Fruit fly (Drosophila melanogaster) whole organism, embryonic: Measurements from ENCODE around the gene CG4313.

Source experiments
- Aef1 ChIP-seq: fragments of 200-800 bp; sonication (Bioruptor generic); IDR thresholded peaks from 3 replicates; pipeline ENCODE4 v1.3.6; 2022; ENCODE audit warnings: missing biosample characterization, missing genetic modification characterization
- Antp ChIP-seq: fragments of 200-800 bp; sonication (Bioruptor generic); optimal IDR thresholded peaks from 3 replicates; lab custom pipeline; 2016; ENCODE audit warnings: missing biosample characterization, missing genetic modification characterization
- Asciz ChIP-seq: fragments of 200-800 bp; sonication (Bioruptor generic); optimal IDR thresholded peaks from 2 replicates; lab custom pipeline; 2017; ENCODE audit warnings: missing biosample characterization, mild to moderate bottlenecking, missing genetic modification characterization, missing genetic modification reagents
- B-H2 ChIP-seq: fragments of 200-800 bp; sonication (Bioruptor generic); optimal IDR thresholded peaks from 2 replicates; lab custom pipeline; 2018; ENCODE audit warnings: missing biosample characterization, mild to moderate bottlenecking, missing genetic modification characterization
- CG1024 ChIP-seq: fragments of 200-800 bp; sonication (Bioruptor generic); IDR thresholded peaks from 2 replicates; pipeline ENCODE4 v1.3.6; 2022; ENCODE audit warnings: missing biosample characterization, missing genetic modification characterization
- CG10431 ChIP-seq: fragments of 200-800 bp; sonication (Bioruptor generic); optimal IDR thresholded peaks from 3 replicates; lab custom pipeline; 2018; ENCODE audit warnings: missing biosample characterization, mild to moderate bottlenecking, missing genetic modification characterization
- CG10654 ChIP-seq: fragments of 200-800 bp; sonication (Bioruptor generic); optimal IDR thresholded peaks from 2 replicates; lab custom pipeline; 2016; ENCODE audit warnings: missing biosample characterization, missing genetic modification characterization
- CG13287 ChIP-seq: fragments of 200-800 bp; sonication (Bioruptor generic); IDR thresholded peaks from 2 replicates; pipeline ENCODE4 v1.3.6; 2022; ENCODE audit warnings: missing biosample characterization, missing genetic modification characterization; ENCODE audit not compliant: partially characterized antibody
- CG14050 ChIP-seq: fragments of 200-800 bp; sonication (Bioruptor generic); IDR thresholded peaks from 3 replicates; pipeline ENCODE4 v1.3.6; 2022; ENCODE audit warnings: missing biosample characterization, missing genetic modification characterization
- CG1603 ChIP-seq: fragments of 200-800 bp; sonication (Bioruptor generic); optimal IDR thresholded peaks from 2 replicates; lab custom pipeline; 2019; ENCODE audit warnings: missing biosample characterization, mild to moderate bottlenecking, missing genetic modification characterization, moderate library complexity
- CG17359 ChIP-seq: fragments of 200-800 bp; sonication (Bioruptor generic); optimal IDR thresholded peaks from 3 replicates; lab custom pipeline; 2018; ENCODE audit warnings: missing biosample characterization, mild to moderate bottlenecking, missing genetic modification characterization, moderate library complexity
- CG2678 ChIP-seq: fragments of 200-800 bp; sonication (Bioruptor generic); optimal IDR thresholded peaks from 3 replicates; lab custom pipeline; 2019; ENCODE audit warnings: missing biosample characterization, mild to moderate bottlenecking, missing genetic modification characterization, moderate library complexity
- CG2889 ChIP-seq: fragments of 200-800 bp; sonication (Bioruptor generic); IDR thresholded peaks from 3 replicates; pipeline ENCODE4 v1.3.6; 2022; ENCODE audit warnings: missing biosample characterization, missing genetic modification characterization
- CG31224 ChIP-seq: fragments of 200-800 bp; sonication (Bioruptor generic); IDR thresholded peaks from 2 replicates; pipeline ENCODE4 v1.3.6; 2022; ENCODE audit warnings: missing biosample characterization, missing genetic modification characterization
- CG4617 ChIP-seq: fragments of 200-800 bp; sonication (Bioruptor generic); optimal IDR thresholded peaks from 3 replicates; lab custom pipeline; 2016; ENCODE audit warnings: missing biosample characterization, missing genetic modification characterization, borderline replicate concordance
- CG5245 ChIP-seq: fragments of 200-800 bp; sonication (Bioruptor generic); optimal IDR thresholded peaks from 3 replicates; lab custom pipeline; 2016; ENCODE audit warnings: missing biosample characterization, missing genetic modification characterization
- CG8944 ChIP-seq: fragments of 200-800 bp; sonication (Bioruptor generic); optimal IDR thresholded peaks from 3 replicates; lab custom pipeline; 2016; ENCODE audit warnings: missing biosample characterization, missing genetic modification characterization
- CG9609 ChIP-seq: fragments of 200-800 bp; sonication (Bioruptor generic); optimal IDR thresholded peaks from 3 replicates; lab custom pipeline; 2016; ENCODE audit warnings: missing biosample characterization, missing genetic modification characterization
- CG9876 ChIP-seq: fragments of 200-800 bp; sonication (Bioruptor generic); optimal IDR thresholded peaks from 2 replicates; lab custom pipeline; 2016; ENCODE audit warnings: missing biosample characterization, missing genetic modification characterization
- Camta ChIP-seq: fragments of 200-800 bp; sonication (Bioruptor generic); optimal IDR thresholded peaks from 2 replicates; lab custom pipeline; 2016; ENCODE audit warnings: missing biosample characterization, missing genetic modification characterization
- E2f1 ChIP-seq: fragments of 200-800 bp; sonication (Bioruptor generic); IDR thresholded peaks from 2 replicates; pipeline ENCODE4 v1.3.6; 2022; ENCODE audit warnings: missing biosample characterization, missing genetic modification characterization
- Ets97D ChIP-seq: fragments of 200-800 bp; sonication (Bioruptor generic); optimal IDR thresholded peaks from 3 replicates; lab custom pipeline; 2016; ENCODE audit warnings: missing biosample characterization, missing genetic modification characterization
- H15 ChIP-seq: fragments of 200-800 bp; sonication (Bioruptor generic); IDR thresholded peaks from 3 replicates; pipeline ENCODE4 v1.3.6; 2022; ENCODE audit warnings: missing biosample characterization, missing genetic modification characterization
- HmgZ ChIP-seq: fragments of 200-800 bp; sonication (Bioruptor generic); optimal IDR thresholded peaks from 2 replicates; lab custom pipeline; 2018; ENCODE audit warnings: missing biosample characterization, mild to moderate bottlenecking, missing genetic modification characterization
- Hmr ChIP-seq: fragments of 200-800 bp; sonication (Bioruptor generic); optimal IDR thresholded peaks from 3 replicates; lab custom pipeline; 2017; ENCODE audit warnings: mild to moderate bottlenecking, missing biosample characterization, missing genetic modification reagents, missing genetic modification characterization
- Kr ChIP-seq: fragments of 200-800 bp; sonication (Bioruptor generic); optimal IDR thresholded peaks from 2 replicates; lab custom pipeline; 2017; ENCODE audit warnings: missing biosample characterization, mild to moderate bottlenecking, missing genetic modification characterization
- Optix ChIP-seq: fragments of 200-800 bp; sonication (Bioruptor generic); IDR thresholded peaks from 3 replicates; pipeline ENCODE4 v1.3.6; 2022; ENCODE audit warnings: missing biosample characterization, missing genetic modification characterization
- ab ChIP-seq: fragments of 200-800 bp; sonication (Bioruptor generic); optimal IDR thresholded peaks from 2 replicates; lab custom pipeline; 2016; ENCODE audit warnings: missing biosample characterization, missing genetic modification characterization
- abd-A ChIP-seq: fragments of 200-800 bp; sonication (Bioruptor generic); optimal IDR thresholded peaks from 3 replicates; lab custom pipeline; 2019; ENCODE audit warnings: missing biosample characterization, mild to moderate bottlenecking, missing genetic modification characterization, moderate library complexity
- ash1 ChIP-seq: fragments of 200-800 bp; sonication (Bioruptor generic); optimal IDR thresholded peaks from 2 replicates; lab custom pipeline; 2018; ENCODE audit warnings: missing biosample characterization, mild to moderate bottlenecking, missing genetic modification characterization
- bab2 ChIP-seq: fragments of 200-800 bp; sonication (Bioruptor generic); optimal IDR thresholded peaks from 2 replicates; lab custom pipeline; 2016; ENCODE audit warnings: missing biosample characterization, missing genetic modification characterization
- chn ChIP-seq: fragments of 200-800 bp; sonication (Bioruptor generic); optimal IDR thresholded peaks from 2 replicates; lab custom pipeline; 2016; ENCODE audit warnings: missing biosample characterization, missing genetic modification characterization
- ci ChIP-seq: fragments of 200-800 bp; sonication (Bioruptor generic); IDR thresholded peaks from 3 replicates; pipeline ENCODE4 v1.3.6; 2022; ENCODE audit warnings: missing biosample characterization, missing genetic modification characterization
- croc ChIP-seq: fragments of 200-800 bp; sonication (Bioruptor generic); conservative IDR thresholded peaks from 3 replicates; pipeline ENCODE4 v1.3.6; 2022; ENCODE audit warnings: missing biosample characterization, missing genetic modification characterization
- crp ChIP-seq, 2 experiments: fragments of 200-800 bp; sonication (Bioruptor generic); optimal IDR thresholded peaks; 2 replicates in 1 of 2; 3 replicates in 1 of 2; lab custom pipeline; 2017; ENCODE audit warnings: missing biosample characterization in 2 of 2, missing genetic modification characterization in 2 of 2, mild to moderate bottlenecking in 1 of 2, moderate library complexity in 1 of 2
- fd96Cb ChIP-seq: fragments of 200-800 bp; sonication (Bioruptor generic); optimal IDR thresholded peaks from 2 replicates; lab custom pipeline; 2018; ENCODE audit warnings: missing biosample characterization, mild to moderate bottlenecking, missing genetic modification characterization, moderate library complexity
- gce ChIP-seq: fragments of 200-800 bp; sonication (Bioruptor generic); IDR thresholded peaks from 3 replicates; pipeline ENCODE4 v1.3.6; 2022; ENCODE audit warnings: missing biosample characterization, missing genetic modification characterization
- ken ChIP-seq: fragments of 200-800 bp; sonication (Bioruptor generic); IDR thresholded peaks from 3 replicates; pipeline ENCODE4 v1.3.6; 2022; ENCODE audit warnings: missing biosample characterization, missing genetic modification characterization
- mam ChIP-seq: fragments of 200-800 bp; sonication (Bioruptor generic); optimal IDR thresholded peaks from 3 replicates; lab custom pipeline; 2016; ENCODE audit warnings: missing biosample characterization, missing genetic modification characterization
- nau ChIP-seq: fragments of 200-800 bp; sonication (Bioruptor generic); optimal IDR thresholded peaks from 3 replicates; lab custom pipeline; 2017; ENCODE audit warnings: missing biosample characterization, mild to moderate bottlenecking, missing genetic modification characterization, missing genetic modification reagents
- odd ChIP-seq: fragments of 200-800 bp; sonication (Bioruptor generic); optimal IDR thresholded peaks from 2 replicates; lab custom pipeline; 2017; ENCODE audit warnings: missing biosample characterization, mild to moderate bottlenecking, missing genetic modification characterization
- org-1 ChIP-seq: fragments of 200-800 bp; sonication (Bioruptor generic); optimal IDR thresholded peaks from 2 replicates; lab custom pipeline; 2017; ENCODE audit warnings: missing biosample characterization, missing genetic modification characterization
- peb ChIP-seq: fragments of 200-800 bp; sonication (Bioruptor generic); IDR thresholded peaks from 2 replicates; pipeline ENCODE4 v1.3.6; 2022; ENCODE audit warnings: missing biosample characterization, missing genetic modification characterization
- pros ChIP-seq: fragments of 200-800 bp; sonication (Bioruptor generic); optimal IDR thresholded peaks from 3 replicates; lab custom pipeline; 2019; ENCODE audit warnings: missing biosample characterization, mild to moderate bottlenecking, missing genetic modification characterization, moderate library complexity
- repo ChIP-seq: fragments of 200-800 bp; sonication (Bioruptor generic); optimal IDR thresholded peaks from 2 replicates; lab custom pipeline; 2016; ENCODE audit warnings: missing biosample characterization, missing genetic modification characterization
- sc ChIP-seq, 3 experiments: fragments of >200 bp in 2 of 3; fragments of 200-800 bp in 1 of 3; sonication (Bioruptor generic) in 1 of 3; optimal IDR thresholded peaks; 2 replicates in 2 of 3; 3 replicates in 1 of 3; lab custom pipeline; 2017; ENCODE audit warnings: mild to moderate bottlenecking in 1 of 3, missing biosample characterization in 1 of 3, missing genetic modification characterization in 1 of 3, missing genetic modification reagents in 1 of 3
- sisA ChIP-seq: fragments of 200-800 bp; sonication (Bioruptor generic); IDR thresholded peaks from 2 replicates; pipeline ENCODE4 v1.3.6; 2022; ENCODE audit warnings: missing biosample characterization, missing genetic modification characterization
- tio ChIP-seq: fragments of 200-800 bp; sonication (Bioruptor generic); optimal IDR thresholded peaks from 2 replicates; lab custom pipeline; 2017; ENCODE audit warnings: missing biosample characterization, missing genetic modification characterization, inconsistent platforms

The CG4313 gene

dm6 chrX:2011288-2012120 is 30.2 kb upstream of the CG4313 start (continued):
- TF ChIP-seq Kr (GFP tag; lab: Kevin White, UChicago) (no peak), croc (GFP tag; lab: Robert Waterston, UW) (peak; percentile 28; the same call in 2 of the 3 replicates), CG10654 (GFP tag; lab: Kevin White, UChicago) (peak; percentile 35), odd (GFP tag; lab: Kevin White, UChicago) (no peak), CG8944 (GFP tag; lab: Kevin White, UChicago) (no peak), HmgZ (tag; lab: Kevin White, UChicago) (peak; percentile 16), sc (optimal IDR thresholded peaks at IDR 0.05; lab: Kevin White, UChicago) (no peak), sc (GFP tag; optimal IDR thresholded peaks at IDR 0.05; lab: Kevin White, UChicago) (no peak), tio (GFP tag; lab: Kevin White, UChicago) (no peak), nau (GFP tag; lab: Kevin White, UChicago) (no peak), crp (GFP tag; optimal IDR thresholded peaks at IDR 0.05; lab: Kevin White, UChicago) (no peak), CG1024 (GFP tag; lab: Robert Waterston, UW) (peak; percentile 46; the same call in 1 of the 2 replicates), gce (no peak), Aef1 (GFP tag; lab: Robert Waterston, UW) (peak; percentile 72), H15 (GFP tag; lab: Robert Waterston, UW) (peak; percentile 57; the same call in 1 of the 3 replicates), CG17359 (tag; lab: Kevin White, UChicago) (peak; percentile 55), Antp (GFP tag; lab: Kevin White, UChicago) (no peak), Optix (GFP tag; lab: Robert Waterston, UW) (peak; percentile 75; the same call in 2 of the 3 replicates), Camta (GFP tag; lab: Kevin White, UChicago) (no peak), CG9609 (GFP tag; lab: Kevin White, UChicago) (no peak), ci (GFP tag; lab: Robert Waterston, UW) (peak; percentile 88), Asciz (GFP tag; lab: Kevin White, UChicago) (peak; percentile 24), B-H2 (GFP tag; lab: Kevin White, UChicago) (no peak), CG31224 (peak; percentile 47; the same call in 1 of the 2 replicates), CG2678 (tag; lab: Kevin White, UChicago) (peak; percentile 64), bab2 (GFP tag; lab: Kevin White, UChicago) (no peak), fd96Cb (tag; lab: Kevin White, UChicago) (peak; percentile 14), E2f1 (peak; percentile 49), CG10431 (no peak), Hmr (peak; percentile 64), ash1 (GFP tag; lab: Kevin White, UChicago) (no peak), CG1603 (no peak), CG14050 (GFP tag; lab: Robert Waterston, UW) (peak; percentile 72), peb (GFP tag; lab: Robert Waterston, UW) (0 out of 2 replicates have a peak, but pooled peaks have one; percentile 15), org-1 (GFP tag; lab: Kevin White, UChicago) (peak; percentile 30), mam (peak; percentile 14), chn (GFP tag; lab: Kevin White, UChicago) (no peak), ken (peak; percentile 62; the same call in 2 of the 3 replicates), Ets97D (GFP tag; lab: Kevin White, UChicago) (no peak), repo (GFP tag; lab: Kevin White, UChicago) (no peak), ab (GFP tag; lab: Kevin White, UChicago) (no peak), CG5245 (GFP tag; lab: Kevin White, UChicago) (no peak), CG4617 (no peak), CG2889 (GFP tag; lab: Robert Waterston, UW) (0 out of 3 replicates have a peak, but pooled peaks have one; percentile 33), pros (peak; percentile 65), CG9876 (GFP tag; lab: Kevin White, UChicago) (no peak), sisA (GFP tag; lab: Robert Waterston, UW) (peak; percentile 66), CG13287 (GFP tag; lab: Robert Waterston, UW) (peak; percentile 15; the same call in 1 of the 2 replicates), abd-A (tag; lab: Kevin White, UChicago) (no peak)
